Worm (Caenorhabditis elegans): ENCODE results near the gene tph-1.

DNA sequence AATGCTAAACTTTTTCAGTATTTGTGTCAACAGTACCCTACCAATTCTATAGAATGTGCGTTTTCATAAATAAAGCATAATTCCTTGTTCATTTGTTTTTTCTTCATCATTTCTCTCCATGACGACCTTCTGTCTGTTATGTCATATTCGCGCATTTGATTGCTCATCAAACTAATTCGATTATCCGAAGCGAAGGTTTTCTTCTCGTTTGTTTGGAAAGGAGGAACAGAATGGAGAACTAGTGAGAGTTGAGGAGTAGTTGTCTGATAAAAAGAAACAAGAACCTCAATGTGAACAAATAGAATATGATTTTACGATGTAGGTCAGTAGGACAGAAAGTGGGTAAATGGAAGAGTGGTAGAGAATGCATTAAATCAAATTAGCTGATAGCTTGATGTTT lies 13.5 kb downstream of the tph-1 start:
- TF ChIP-seq mdl-1 (tag; optimal IDR thresholded peaks at IDR 0.05) (no peak), daf-8 (GFP tag; IDR thresholded peaks at IDR 0.05) (no peak), mep-1 (tag; optimal IDR thresholded peaks at IDR 0.05) (no peak), dve-1 (tag; optimal IDR thresholded peaks at IDR 0.05; ENCODE audit: insufficient read depth) (no peak), madf-9 (GFP tag; conservative IDR thresholded peaks at IDR 0.05) (no peak), skn-1 (tag; optimal IDR thresholded peaks at IDR 0.05) (no peak)

All from whole organism, L4 larva.